Worm (Caenorhabditis elegans): ENCODE results near the gene hda-1.

ce11 chrV:14536274-14536673 lies 11.1 kb downstream of the hda-1 start, which contains the start of gene tag-191:
- TF ChIP-seq B0310.2 (tag; optimal IDR thresholded peaks at IDR 0.05): no peak
- no peak for TF ChIP-seq flt-1 (GFP tag; IDR thresholded peaks at IDR 0.05)
- TF ChIP-seq hnd-1 (tag; optimal IDR thresholded peaks at IDR 0.05): no peak

All from whole organism, early embryonic.